Worm (Caenorhabditis elegans) whole organism, early embryonic: Measurements from ENCODE around the gene sec-6.

Experiments used
- F13C5.2 ChIP-seq: sonication (generic microtip); optimal IDR thresholded peaks from 2 replicates; lab custom pipeline; 2017; ENCODE audit warnings: mild to moderate bottlenecking, missing genetic modification characterization, inconsistent platforms, missing compliant biosample characterization
- aly-1 ChIP-seq: sonication (generic microtip); optimal IDR thresholded peaks from 2 replicates; lab custom pipeline; 2016; ENCODE audit warnings: missing genetic modification characterization, missing compliant biosample characterization
- ama-1 ChIP-seq: fragments of 150-350 bp; optimal IDR thresholded peaks from 2 replicates; lab custom pipeline; 2014
- ceh-13 ChIP-seq: fragments of 200-800 bp; sonication (Bioruptor generic); optimal IDR thresholded peaks from 2 replicates; lab custom pipeline; 2018; ENCODE audit warnings: mild to moderate bottlenecking, missing genetic modification characterization, missing compliant biosample characterization
- ceh-36 ChIP-seq: sonication (generic microtip); optimal IDR thresholded peaks from 2 replicates; lab custom pipeline; 2016; ENCODE audit warnings: missing genetic modification characterization, inconsistent platforms, missing compliant biosample characterization
- ets-7 ChIP-seq: sonication (generic microtip); optimal IDR thresholded peaks from 2 replicates; lab custom pipeline; 2016; ENCODE audit warnings: missing genotype, missing genetic modification characterization, missing compliant biosample characterization
- flt-1 ChIP-seq: fragments of 200-800 bp; sonication (Bioruptor generic); IDR thresholded peaks from 2 replicates; pipeline ENCODE4 v1.3.6; 2022; ENCODE audit warnings: missing genetic modification characterization, missing compliant biosample characterization
- hmbx-1 ChIP-seq: sonication (generic microtip); optimal IDR thresholded peaks from 2 replicates; lab custom pipeline; 2016; ENCODE audit warnings: mild to moderate bottlenecking, missing genetic modification characterization, missing compliant biosample characterization
- hmg-4 ChIP-seq: fragments of 200-800 bp; sonication (Bioruptor generic); optimal IDR thresholded peaks from 2 replicates; lab custom pipeline; 2018; ENCODE audit warnings: mild to moderate bottlenecking, missing genetic modification characterization, missing compliant biosample characterization
- hnd-1 ChIP-seq: sonication (generic microtip); optimal IDR thresholded peaks from 2 replicates; lab custom pipeline; 2016; ENCODE audit warnings: missing genetic modification characterization, missing compliant biosample characterization
- pes-1 ChIP-seq: fragments of 200-800 bp; sonication (Bioruptor generic); IDR thresholded peaks from 2 replicates; pipeline ENCODE4 v1.3.6; 2022; ENCODE audit warnings: missing genetic modification reagents, missing genetic modification characterization, missing compliant biosample characterization
- scrt-1 ChIP-seq: fragments of 200-800 bp; sonication (Bioruptor generic); IDR thresholded peaks from 2 replicates; pipeline ENCODE4 v1.3.6; 2022; ENCODE audit warnings: missing genetic modification characterization, missing compliant biosample characterization
- sea-1 ChIP-seq: fragments of 200-800 bp; sonication (Bioruptor generic); conservative IDR thresholded peaks from 2 replicates; pipeline ENCODE4 v1.3.6; 2022; ENCODE audit warnings: missing genetic modification characterization, missing compliant biosample characterization
- tra-4 ChIP-seq: sonication (generic microtip); optimal IDR thresholded peaks from 2 replicates; lab custom pipeline; 2017; ENCODE audit warnings: missing genetic modification characterization, missing compliant biosample characterization

DNA sequence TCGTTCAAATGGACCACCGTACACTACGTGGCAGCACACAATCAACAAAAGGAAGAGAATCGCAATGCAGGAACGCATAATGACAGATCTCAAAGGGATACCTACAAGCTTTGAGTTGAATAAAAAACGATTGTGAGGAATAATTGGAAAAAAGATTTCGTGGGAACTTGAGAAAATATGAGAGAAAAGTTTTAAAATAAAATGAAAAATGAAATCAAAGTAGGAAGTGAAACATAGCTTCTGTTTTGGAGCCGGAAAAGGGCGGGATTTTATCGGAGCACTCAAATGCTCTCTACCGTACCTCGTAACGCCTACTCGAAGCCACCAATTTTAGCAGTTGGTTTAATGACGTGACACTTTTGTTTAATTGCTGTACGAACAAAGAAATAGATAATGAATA is 14.6 kb upstream of the sec-6 start, which contains the start of gene F09E5.14:
- no peak for TF ChIP-seq ama-1 (lab: Kevin White, UChicago)
- TF ChIP-seq aly-1 (tag; lab: Kevin White, UChicago), result no peak
- TF ChIP-seq hmbx-1, result no peak
- TF ChIP-seq ets-7 (tag; lab: Kevin White, UChicago), result no peak
- no peak for TF ChIP-seq pes-1 (GFP tag; lab: Robert Waterston, UW)
- no peak for TF ChIP-seq hmg-4 (GFP tag; lab: Kevin White, UChicago)
- no peak for TF ChIP-seq flt-1 (GFP tag; lab: Robert Waterston, UW)
- no peak for TF ChIP-seq tra-4 (tag; lab: Kevin White, UChicago)
- TF ChIP-seq F13C5.2 (tag; lab: Kevin White, UChicago), result no peak
- no peak for TF ChIP-seq scrt-1
- no peak for TF ChIP-seq ceh-13 (GFP tag; lab: Kevin White, UChicago)
- TF ChIP-seq sea-1 (GFP tag; lab: Robert Waterston, UW), result no peak
- no peak for TF ChIP-seq ceh-36 (tag; lab: Kevin White, UChicago)
- TF ChIP-seq hnd-1 (tag; lab: Kevin White, UChicago), result no peak
